Fruit fly (Drosophila melanogaster): ENCODE measurements around the gene rdgB.

Gene rdgB

dm6 chrX:13753775-13754174, 8.8 kb upstream of the rdgB start:
- TF ChIP-seq sens (GFP tag) (peak; percentile 5), CG13624 (GFP tag; optimal IDR thresholded peaks at IDR 0.05) (peak; percentile 1), Hr3 (GFP tag; optimal IDR thresholded peaks at IDR 0.05) (no peak)

DNA sequence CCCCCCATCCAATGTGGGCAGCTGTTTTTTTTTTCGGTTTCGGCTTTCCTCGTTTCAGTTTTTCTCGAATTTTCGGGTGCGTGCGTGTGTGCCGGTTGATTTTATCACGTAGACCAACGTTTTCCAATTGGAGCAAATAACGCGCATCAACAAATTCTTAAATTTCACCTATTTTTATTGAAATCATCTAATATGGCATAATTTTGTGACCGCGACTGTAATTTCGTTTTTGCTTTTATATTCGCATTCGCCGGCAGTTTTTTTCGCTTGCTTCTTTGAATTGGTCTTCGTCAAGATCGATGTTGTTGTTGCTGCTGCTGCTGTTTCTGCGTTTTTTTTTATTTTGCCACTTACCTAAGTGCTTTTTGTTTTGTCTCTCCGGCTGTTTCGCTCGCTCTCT, 8.1 kb upstream of the rdgB start:
- TF ChIP-seq CG8924 (tag; optimal IDR thresholded peaks at IDR 0.05) (no peak), trh (GFP tag; optimal IDR thresholded peaks at IDR 0.05) (no peak), dan (GFP tag; IDR thresholded peaks at IDR 0.05) (no peak), Trl (optimal IDR thresholded peaks at IDR 0.05) (peak in 1 of 2 experiments; percentile 9), Trl (GFP tag; optimal IDR thresholded peaks at IDR 0.05) (no peak), cg (GFP tag; optimal IDR thresholded peaks at IDR 0.05) (no peak), fu2 (GFP tag; optimal IDR thresholded peaks at IDR 0.05) (no peak), slbo (GFP tag; IDR thresholded peaks at IDR 0.05) (0 out of 2 replicates have a peak, but pooled peaks have one; percentile 9), CG2116 (GFP tag; optimal IDR thresholded peaks at IDR 0.05) (no peak), CG32532 (GFP tag; IDR thresholded peaks at IDR 0.05) (peak; percentile 29; the same call in 1 of the 2 replicates), Fer3 (tag; optimal IDR thresholded peaks at IDR 0.05) (no peak), CG12769 (tag; optimal IDR thresholded peaks at IDR 0.05) (no peak), CG17802 (tag; optimal IDR thresholded peaks at IDR 0.05) (no peak), B-H1 (GFP tag; IDR thresholded peaks at IDR 0.05) (no peak), Max (GFP tag; optimal IDR thresholded peaks at IDR 0.05) (no peak), CG15696 (tag; optimal IDR thresholded peaks at IDR 0.05) (no peak), ac (GFP tag; optimal IDR thresholded peaks at IDR 0.05) (no peak), CrebB (tag; optimal IDR thresholded peaks at IDR 0.05) (no peak), tup (GFP tag; optimal IDR thresholded peaks at IDR 0.05) (no peak), CG10959 (GFP tag; IDR thresholded peaks at IDR 0.05) (no peak), fd3F (GFP tag; optimal IDR thresholded peaks at IDR 0.05) (no peak), sna (GFP tag; IDR thresholded peaks at IDR 0.05; ENCODE audit: partially characterized antibody) (no peak), crc (GFP tag; optimal IDR thresholded peaks at IDR 0.05) (no peak), trem (tag; optimal IDR thresholded peaks at IDR 0.05) (no peak), ATbp (GFP tag; optimal IDR thresholded peaks at IDR 0.05) (no peak), CG11696 (GFP tag; IDR thresholded peaks at IDR 0.05) (peak; percentile 77), E2f1 (GFP tag; IDR thresholded peaks at IDR 0.05) (no peak), CG15514 (GFP tag; optimal IDR thresholded peaks at IDR 0.05) (peak; percentile 20), BEAF-32 (GFP tag; optimal IDR thresholded peaks at IDR 0.05) (no peak), lilli (GFP tag; optimal IDR thresholded peaks at IDR 0.05) (no peak), insv (GFP tag; optimal IDR thresholded peaks at IDR 0.05) (peak in 1 of 2 experiments; percentile 69), CG11085 (GFP tag; IDR thresholded peaks at IDR 0.05) (no peak), Dip3 (GFP tag; optimal IDR thresholded peaks at IDR 0.05) (no peak), tap (tag; optimal IDR thresholded peaks at IDR 0.05) (no peak), bab2 (GFP tag; optimal IDR thresholded peaks at IDR 0.05) (no peak), HHEX (GFP tag; optimal IDR thresholded peaks at IDR 0.05) (no peak), pfk (GFP tag; optimal IDR thresholded peaks at IDR 0.05) (no peak), Ada2b (GFP tag; IDR thresholded peaks at IDR 0.05) (no peak), CG1024 (GFP tag; IDR thresholded peaks at IDR 0.05) (no peak), mirr (GFP tag; optimal IDR thresholded peaks at IDR 0.05) (no peak), Antp (GFP tag; optimal IDR thresholded peaks at IDR 0.05) (no peak), CG1233 (GFP tag; optimal IDR thresholded peaks at IDR 0.05) (no peak), gro (GFP tag; optimal IDR thresholded peaks at IDR 0.05) (no peak), chif (GFP tag; optimal IDR thresholded peaks at IDR 0.05) (no peak), danr (GFP tag; IDR thresholded peaks at IDR 0.05) (no peak), inv (GFP tag; IDR thresholded peaks at IDR 0.05; ENCODE audit: partially characterized antibody) (no peak), CG13624 (GFP tag; optimal IDR thresholded peaks at IDR 0.05) (no peak), lov (optimal IDR thresholded peaks at IDR 0.05) (no peak), lov (GFP tag; IDR thresholded peaks at IDR 0.05) (no peak)
